Fruit fly (Drosophila melanogaster) Kc167 (cell line): ENCODE data around the gene CG43094.

Source experiments
- Myc ChIP-seq: fragments of >200 bp; optimal IDR thresholded peaks from 2 replicates; lab custom pipeline; 2017; ENCODE audit warnings: missing external identifiers
- insv ChIP-seq: fragments of >200 bp; optimal IDR thresholded peaks from 3 replicates; lab custom pipeline; 2018; ENCODE audit warnings: missing external identifiers
- ttk ChIP-seq: sonication (Bioruptor generic); optimal IDR thresholded peaks from 2 replicates; lab custom pipeline; 2017; ENCODE audit warnings: missing external identifiers

DNA sequence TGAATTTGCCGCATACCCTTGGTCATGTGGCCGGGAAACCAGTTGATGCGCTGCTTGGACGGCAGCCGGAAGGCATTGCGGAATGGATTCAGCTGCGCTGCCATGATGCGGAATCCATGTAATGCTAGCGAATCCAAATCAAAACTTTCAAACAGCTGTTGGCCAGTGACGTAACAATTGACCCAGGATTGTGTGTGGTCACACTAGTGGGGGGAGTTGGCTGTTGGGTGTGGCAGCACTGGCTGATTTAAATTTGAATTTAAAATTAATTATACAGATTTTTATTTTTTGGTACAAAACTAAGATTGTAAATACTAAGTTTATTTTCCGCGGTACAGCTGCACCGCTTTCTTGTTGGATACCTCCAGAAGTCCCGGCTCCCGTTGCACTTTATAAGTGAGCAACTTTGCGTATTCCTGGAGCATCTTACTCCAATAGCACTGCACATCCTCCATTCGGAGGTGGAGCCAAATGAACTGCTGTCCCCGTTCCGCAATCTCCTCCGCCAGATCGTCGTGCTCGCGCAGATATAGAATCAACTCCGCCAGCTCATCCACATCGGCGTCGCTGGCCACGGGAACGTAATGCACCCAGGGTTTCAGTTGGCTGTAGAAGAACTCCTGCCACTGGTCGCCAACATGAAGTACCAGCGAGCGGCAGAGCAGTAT, 23.2 kb downstream of the CG43094 start, which contains the start of gene CG17141:
- TF ChIP-seq Myc (lab: Kevin White, UChicago) (no peak), ttk (lab: Kevin White, UChicago) (no peak), insv (lab: Kevin White, UChicago) (no peak)
